Worm (Caenorhabditis elegans): ENCODE measurements around the gene B0001.2.

- TF ChIP-seq ama-1 (optimal IDR thresholded peaks at IDR 0.05) (no peak), hmg-4 (GFP tag; optimal IDR thresholded peaks at IDR 0.05) (no peak), ets-7 (tag; optimal IDR thresholded peaks at IDR 0.05) (no peak), tbx-37 (GFP tag; conservative IDR thresholded peaks at IDR 0.05) (no peak), F13C5.2 (tag; optimal IDR thresholded peaks at IDR 0.05) (no peak), pes-1 (GFP tag; IDR thresholded peaks at IDR 0.05) (no peak), flt-1 (GFP tag; IDR thresholded peaks at IDR 0.05) (no peak), hmbx-1 (tag; optimal IDR thresholded peaks at IDR 0.05) (no peak), B0310.2 (tag; optimal IDR thresholded peaks at IDR 0.05) (no peak), aly-1 (tag; optimal IDR thresholded peaks at IDR 0.05) (no peak), scrt-1 (GFP tag; IDR thresholded peaks at IDR 0.05) (no peak), ceh-36 (tag; optimal IDR thresholded peaks at IDR 0.05) (no peak), ceh-13 (GFP tag; optimal IDR thresholded peaks at IDR 0.05) (no peak), hnd-1 (tag; optimal IDR thresholded peaks at IDR 0.05) (no peak)
These were observed 48.0 kb upstream of the B0001.2 start for ce11 chrIV:12198816-12199215.

All from whole organism, early embryonic.